Worm (Caenorhabditis elegans): Measurements from ENCODE around the gene F46B3.16.

DNA sequence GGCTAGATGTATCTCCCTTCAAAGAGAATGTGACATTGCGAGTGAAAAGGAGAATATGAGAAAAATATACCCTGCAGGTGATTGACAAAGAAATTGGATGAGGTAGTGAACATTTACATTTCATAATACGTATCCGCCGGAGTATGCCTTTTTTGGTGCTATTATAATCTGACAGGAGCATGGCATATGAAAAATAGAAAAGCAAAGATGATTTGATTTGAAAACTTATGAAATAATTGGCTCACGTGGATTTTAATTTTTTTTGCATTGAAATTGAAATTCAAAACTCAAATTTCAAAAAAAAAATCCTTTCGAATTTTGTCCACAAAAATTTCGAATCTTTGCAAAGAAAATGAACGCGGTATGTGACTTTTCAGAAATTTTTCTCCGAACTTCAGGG lies 31.4 kb upstream of the F46B3.16 start, which contains the start of gene ttr-11:
- TF ChIP-seq unc-62 (GFP tag; optimal IDR thresholded peaks at IDR 0.05) (no peak), nhr-90 (tag; optimal IDR thresholded peaks at IDR 0.05) (no peak), F49E8.2 (tag; optimal IDR thresholded peaks at IDR 0.05; ENCODE audit: insufficient read depth) (no peak), madf-3 (GFP tag; IDR thresholded peaks at IDR 0.05) (no peak), tlf-1 (GFP tag; optimal IDR thresholded peaks at IDR 0.05) (no peak), nhr-80 (tag; optimal IDR thresholded peaks at IDR 0.05) (no peak), mes-4 (tag; optimal IDR thresholded peaks at IDR 0.05) (no peak), Y79H2A.3 (GFP tag; conservative IDR thresholded peaks at IDR 0.05) (no peak), ztf-28 (GFP tag; IDR thresholded peaks at IDR 0.05) (no peak), madf-6 (GFP tag; IDR thresholded peaks at IDR 0.05) (no peak), nhr-179 (tag; optimal IDR thresholded peaks at IDR 0.05) (no peak), unc-130 (GFP tag; optimal IDR thresholded peaks at IDR 0.05) (no peak), cebp-2 (GFP tag; IDR thresholded peaks at IDR 0.05) (no peak)
